Fruit fly (Drosophila melanogaster) whole organism, wandering third instar larva: Measurements from ENCODE around the gene CG11550.

Source experiments
- Dfd ChIP-seq: fragments of >200 bp; optimal IDR thresholded peaks from 2 replicates; lab custom pipeline; 2017; ENCODE audit warnings: missing biosample characterization, missing genetic modification characterization
- Dif ChIP-seq: fragments of 200-275, 200-300 bp; sonication (Bioruptor generic); optimal IDR thresholded peaks from 2 replicates; lab custom pipeline; 2018; ENCODE audit warnings: missing biosample characterization, missing genetic modification characterization; ENCODE audit not compliant: partially characterized antibody
- Hr78 ChIP-seq: fragments of >200 bp; optimal IDR thresholded peaks from 2 replicates; lab custom pipeline; 2017; ENCODE audit warnings: missing biosample characterization, missing genetic modification characterization
- Mio ChIP-seq: sonication (Bioruptor generic); optimal IDR thresholded peaks from 2 replicates; lab custom pipeline; 2016; ENCODE audit warnings: missing biosample characterization, missing genetic modification characterization
- N ChIP-seq: fragments of >200 bp; optimal IDR thresholded peaks from 2 replicates; lab custom pipeline; 2018; ENCODE audit warnings: missing biosample characterization, missing external identifiers, missing genetic modification characterization
- OdsH ChIP-seq: fragments of 200-800 bp; sonication (Bioruptor generic); optimal IDR thresholded peaks from 2 replicates; lab custom pipeline; 2016; ENCODE audit warnings: missing biosample characterization, mild to moderate bottlenecking, missing genetic modification characterization
- fru ChIP-seq: fragments of 200-800 bp; sonication (Bioruptor generic); optimal IDR thresholded peaks from 3 replicates; lab custom pipeline; 2016; ENCODE audit warnings: missing biosample characterization, mild to moderate bottlenecking, missing genetic modification characterization
- h ChIP-seq: fragments of 200-800 bp; sonication (Bioruptor generic); optimal IDR thresholded peaks from 3 replicates; lab custom pipeline; 2016; ENCODE audit warnings: missing biosample characterization, mild to moderate bottlenecking, missing genetic modification characterization
- lola ChIP-seq: fragments of >200 bp; optimal IDR thresholded peaks from 2 replicates; lab custom pipeline; 2017; ENCODE audit warnings: missing biosample characterization, missing genetic modification characterization
- psq ChIP-seq: fragments of 200-800 bp; sonication (Bioruptor generic); optimal IDR thresholded peaks from 3 replicates; lab custom pipeline; 2017; ENCODE audit warnings: missing biosample characterization, mild to moderate bottlenecking, missing genetic modification characterization, moderate library complexity

DNA sequence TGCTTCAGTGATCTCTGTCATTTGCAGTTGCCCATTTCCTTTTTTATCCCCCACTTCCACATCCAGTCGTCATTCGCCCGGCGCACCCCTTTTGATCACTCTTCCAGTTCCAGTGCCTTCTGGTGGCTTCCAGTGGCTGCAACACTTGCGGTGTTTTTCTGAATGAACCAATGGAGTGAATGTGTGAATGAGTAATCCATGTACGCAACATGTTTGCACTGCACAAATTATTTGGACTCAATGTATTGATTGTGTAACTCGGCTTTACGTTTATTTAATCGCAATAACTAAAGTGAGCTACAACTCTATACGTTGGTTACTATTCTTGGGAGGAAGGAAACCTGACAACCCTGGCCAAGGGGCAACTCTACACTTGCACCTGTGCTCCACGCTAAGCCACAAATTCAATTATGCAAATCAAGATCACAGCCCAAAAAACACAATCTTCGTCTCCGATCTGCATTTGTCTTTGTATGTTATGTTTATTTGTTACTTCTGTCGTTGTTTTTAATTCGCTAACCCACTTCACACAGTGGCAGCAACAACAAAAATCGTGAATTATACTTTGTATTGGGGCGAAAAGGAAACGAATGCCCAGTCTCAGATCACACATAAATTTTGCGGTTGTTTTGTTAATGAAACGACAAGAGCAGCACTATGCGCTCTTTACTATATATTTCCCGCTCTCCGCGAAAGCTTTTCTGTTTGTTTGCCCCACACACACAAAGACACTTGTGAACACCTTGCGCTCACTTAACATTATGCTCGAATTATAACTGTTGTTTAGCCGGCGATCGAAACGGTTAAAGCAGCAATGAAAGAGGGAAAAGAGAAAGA, 35.4 kb upstream of the CG11550 start:
- TF ChIP-seq h (GFP tag; lab: Kevin White, UChicago) (no peak), fru (no peak), N (no peak), Hr78 (GFP tag; lab: Kevin White, UChicago) (no peak), Dfd (GFP tag; lab: Kevin White, UChicago) (no peak), psq (GFP tag; lab: Kevin White, UChicago) (no peak), Mio (GFP tag; lab: Kevin White, UChicago) (no peak), lola (GFP tag; lab: Kevin White, UChicago) (no peak), Dif (GFP tag; lab: Kevin White, UChicago) (no peak), OdsH (GFP tag; lab: Kevin White, UChicago) (no peak)
